Worm (Caenorhabditis elegans) whole organism, L3 larva: ENCODE data around the gene T25G12.11.
A peak's percentile ranks its signal among the peaks of the same experiment; 100 is the strongest.

Experiments
- aly-2 ChIP-seq: fragments of 150-350 bp; optimal IDR thresholded peaks from 2 replicates; lab custom pipeline; 2014; ENCODE audit warnings: missing biosample characterization, missing genetic modification characterization
- ama-1 ChIP-seq: fragments of 150-350 bp; optimal IDR thresholded peaks from 2 replicates; lab custom pipeline; 2018
- ceh-28 ChIP-seq: fragments of 150-350 bp; optimal IDR thresholded peaks from 2 replicates; lab custom pipeline; 2014; ENCODE audit warnings: missing biosample characterization, missing genetic modification reagents, missing genetic modification characterization
- ceh-82 ChIP-seq: fragments of 150-350 bp; optimal IDR thresholded peaks from 2 replicates; lab custom pipeline; 2014; ENCODE audit warnings: missing biosample characterization, missing genetic modification characterization
- ceh-9 ChIP-seq: sonication (generic microtip); optimal IDR thresholded peaks from 2 replicates; lab custom pipeline; 2018; ENCODE audit warnings: missing biosample characterization, missing genetic modification characterization
- daf-12 ChIP-seq: fragments of 150-350 bp; optimal IDR thresholded peaks from 2 replicates; lab custom pipeline; 2014; ENCODE audit warnings: missing biosample characterization, missing genetic modification reagents, missing genetic modification characterization
- egl-27 ChIP-seq: sonication (generic microtip); optimal IDR thresholded peaks from 4 replicates; lab custom pipeline; 2017; ENCODE audit warnings: missing biosample characterization, missing genetic modification reagents, missing genetic modification characterization
- egl-5 ChIP-seq: fragments of 150-350 bp; optimal IDR thresholded peaks from 2 replicates; lab custom pipeline; 2017; ENCODE audit warnings: missing biosample characterization, missing genetic modification reagents, missing genetic modification characterization, inconsistent platforms
- elt-1 ChIP-seq: fragments of 150-350 bp; optimal IDR thresholded peaks from 2 replicates; lab custom pipeline; 2014; ENCODE audit warnings: missing biosample characterization, missing genetic modification characterization
- elt-2 ChIP-seq: sonication (generic microtip); optimal IDR thresholded peaks from 2 replicates; lab custom pipeline; 2016; ENCODE audit warnings: missing genetic modification reagents, mild to moderate bottlenecking, missing genetic modification characterization, missing compliant biosample characterization
- elt-3 ChIP-seq, 3 experiments: fragments of 150-350 bp in 1 of 3; sonication (generic microtip) in 2 of 3; optimal IDR thresholded peaks; 2 replicates in 2 of 3; 4 replicates in 1 of 3; lab custom pipeline; 2014 to 2017; ENCODE audit warnings: missing biosample characterization in 3 of 3, missing genetic modification characterization in 3 of 3
- fkh-10 ChIP-seq: sonication (generic microtip); optimal IDR thresholded peaks from 2 replicates; lab custom pipeline; 2017; ENCODE audit warnings: missing biosample characterization, missing genetic modification reagents, missing genetic modification characterization
- fos-1 ChIP-seq: fragments of 150-350 bp; optimal IDR thresholded peaks from 2 replicates; lab custom pipeline; 2014; ENCODE audit warnings: missing biosample characterization, missing genetic modification characterization
- hmg-11 ChIP-seq: sonication (generic microtip); optimal IDR thresholded peaks from 2 replicates; lab custom pipeline; 2016; ENCODE audit warnings: missing genetic modification characterization, missing compliant biosample characterization
- jun-1 ChIP-seq: fragments of 150-350 bp; optimal IDR thresholded peaks from 2 replicates; lab custom pipeline; 2014; ENCODE audit warnings: missing biosample characterization, missing genetic modification reagents, missing genetic modification characterization
- mml-1 ChIP-seq: fragments of 150-350 bp; sonication (generic microtip); optimal IDR thresholded peaks from 3 replicates; lab custom pipeline; 2014; ENCODE audit warnings: missing biosample characterization, missing genetic modification characterization
- nfya-1 ChIP-seq: sonication (generic microtip); optimal IDR thresholded peaks from 2 replicates; lab custom pipeline; 2017; ENCODE audit warnings: missing genetic modification characterization, mild to moderate bottlenecking, missing compliant biosample characterization, antibody characterized with exemption, moderate library complexity; ENCODE audit not compliant: insufficient read depth
- nhr-12 ChIP-seq: fragments of 150-350 bp; optimal IDR thresholded peaks from 2 replicates; lab custom pipeline; 2014; ENCODE audit warnings: missing biosample characterization, missing genetic modification characterization
- nhr-23 ChIP-seq: fragments of 150-350 bp; optimal IDR thresholded peaks from 2 replicates; lab custom pipeline; 2014; ENCODE audit warnings: missing biosample characterization, missing genetic modification reagents, missing genetic modification characterization
- nhr-237 ChIP-seq: fragments of 150-350 bp; optimal IDR thresholded peaks from 2 replicates; lab custom pipeline; 2014; ENCODE audit warnings: missing biosample characterization, missing genetic modification characterization
- nhr-25 ChIP-seq: sonication (generic microtip); optimal IDR thresholded peaks from 2 replicates; lab custom pipeline; 2017; ENCODE audit warnings: missing biosample characterization, missing genetic modification characterization
- nhr-76 ChIP-seq: fragments of 150-350 bp; sonication (generic microtip); optimal IDR thresholded peaks from 5 replicates; lab custom pipeline; 2014; ENCODE audit warnings: missing biosample characterization, missing genetic modification characterization
- nhr-77 ChIP-seq: fragments of 150-350 bp; optimal IDR thresholded peaks from 2 replicates; lab custom pipeline; 2014; ENCODE audit warnings: missing biosample characterization, missing genetic modification characterization
- pha-4 ChIP-seq: fragments of 150-350 bp; optimal IDR thresholded peaks from 2 replicates; lab custom pipeline; 2014; ENCODE audit warnings: missing biosample characterization, missing genetic modification reagents, missing genetic modification characterization
- pqm-1 ChIP-seq: fragments of 150-350 bp; optimal IDR thresholded peaks from 2 replicates; lab custom pipeline; 2017; ENCODE audit warnings: missing biosample characterization, missing genetic modification characterization, inconsistent platforms
- sea-2 ChIP-seq: fragments of 150-350 bp; sonication (generic microtip); optimal IDR thresholded peaks from 4 replicates; lab custom pipeline; 2014; ENCODE audit warnings: missing biosample characterization, missing genetic modification reagents, missing genetic modification characterization
- skn-1 ChIP-seq: fragments of 150-350 bp; optimal IDR thresholded peaks from 2 replicates; lab custom pipeline; 2014; ENCODE audit warnings: missing biosample characterization, missing genetic modification characterization
- snpc-4 ChIP-seq: fragments of 150-350 bp; optimal IDR thresholded peaks from 2 replicates; lab custom pipeline; 2014; ENCODE audit warnings: missing biosample characterization, missing genetic modification characterization
- tbx-2 ChIP-seq: sonication (generic microtip); optimal IDR thresholded peaks from 2 replicates; lab custom pipeline; 2016; ENCODE audit warnings: mild to moderate bottlenecking, missing genetic modification characterization, missing compliant biosample characterization
- unc-39 ChIP-seq: sonication (generic microtip); optimal IDR thresholded peaks from 4 replicates; lab custom pipeline; 2017; ENCODE audit warnings: missing biosample characterization, missing genetic modification characterization
- unc-62 ChIP-seq: fragments of 150-350 bp; sonication (generic microtip); optimal IDR thresholded peaks from 4 replicates; lab custom pipeline; 2014; ENCODE audit warnings: missing biosample characterization, missing genetic modification reagents, missing genetic modification characterization
- zag-1 ChIP-seq: fragments of 150-350 bp; optimal IDR thresholded peaks from 2 replicates; lab custom pipeline; 2014; ENCODE audit warnings: missing biosample characterization, missing genetic modification characterization
- ztf-4 ChIP-seq: fragments of 150-350 bp; optimal IDR thresholded peaks from 2 replicates; lab custom pipeline; 2014; ENCODE audit warnings: missing biosample characterization, missing genetic modification characterization

Gene T25G12.11

ce11 chrX:17234988-17235387, 2.4 kb downstream of the T25G12.11 start:
- no peak for TF ChIP-seq snpc-4 (tag; lab: Kevin White, UChicago)
- TF ChIP-seq ama-1 (lab: Kevin White, UChicago), result no peak
- no peak for TF ChIP-seq ceh-82 (tag; lab: Kevin White, UChicago)
- no peak for TF ChIP-seq fkh-10 (GFP tag; lab: Kevin White, UChicago)
- TF ChIP-seq elt-2 (tag; lab: Kevin White, UChicago), result no peak
- TF ChIP-seq nhr-237 (tag; lab: Kevin White, UChicago), result no peak
- TF ChIP-seq elt-1 (tag; lab: Kevin White, UChicago), result no peak
- TF ChIP-seq tbx-2 (tag; lab: Kevin White, UChicago), result no peak
- no peak for TF ChIP-seq nfya-1
- TF ChIP-seq elt-3 (tag; optimal IDR thresholded peaks at IDR 0.05; lab: Kevin White, UChicago), result no peak
- no peak for TF ChIP-seq nhr-77 (tag; lab: Kevin White, UChicago)
- TF ChIP-seq sea-2 (GFP tag; lab: Kevin White, UChicago), result no peak
- TF ChIP-seq unc-39 (tag; lab: Kevin White, UChicago), result no peak
- no peak for TF ChIP-seq nhr-76 (tag; lab: Kevin White, UChicago)
- no peak for TF ChIP-seq ztf-4 (tag; lab: Kevin White, UChicago)
- TF ChIP-seq egl-27 (tag; lab: Kevin White, UChicago), result no peak
- TF ChIP-seq daf-12 (tag; lab: Kevin White, UChicago), result no peak
- no peak for TF ChIP-seq nhr-12 (tag; lab: Kevin White, UChicago)
- TF ChIP-seq fos-1 (tag; lab: Kevin White, UChicago), result no peak

ce11 chrX:17231348-17231747, 6.0 kb downstream of the T25G12.11 start, which contains the start of gene T25G12.3:
TSS of gene T25G12.3 (plus strand) at chrX:17231648.
- TF ChIP-seq nhr-76 (tag; lab: Kevin White, UChicago) (no peak), nhr-25 (peak; percentile 67)
- TF ChIP-seq, all 47 proteins: peak for 1

- no peak for TF ChIP-seq jun-1 (tag; lab: Kevin White, UChicago)
- TF ChIP-seq elt-2 (tag; lab: Kevin White, UChicago), result peak; percentile 52
Measured at ce11 chrX:17230108-17230507, 7.2 kb downstream of the T25G12.11 start, which contains the start of gene T25G12.6. TSS of gene T25G12.6 (minus strand) at chrX:17230208.

- no peak for TF ChIP-seq jun-1 (tag; lab: Kevin White, UChicago)
- no peak for TF ChIP-seq nhr-77 (tag; lab: Kevin White, UChicago)
- TF ChIP-seq nhr-23 (tag; lab: Kevin White, UChicago), result no peak
- TF ChIP-seq ceh-28 (tag; lab: Kevin White, UChicago), result no peak
- no peak for TF ChIP-seq nhr-25
- no peak for TF ChIP-seq elt-1 (tag; lab: Kevin White, UChicago)
- no peak for TF ChIP-seq mml-1 (tag; lab: Kevin White, UChicago)
- TF ChIP-seq skn-1 (tag; lab: Kevin White, UChicago), result no peak
- TF ChIP-seq elt-3 (tag; optimal IDR thresholded peaks at IDR 0.05; lab: Kevin White, UChicago), result no peak
- TF ChIP-seq fos-1 (tag; lab: Kevin White, UChicago), result no peak
- TF ChIP-seq snpc-4 (tag; lab: Kevin White, UChicago), result no peak
- no peak for TF ChIP-seq pha-4 (tag; lab: Kevin White, UChicago)
- TF ChIP-seq unc-39 (tag; lab: Kevin White, UChicago), result no peak
- no peak for TF ChIP-seq egl-5 (tag; lab: Kevin White, UChicago)
- TF ChIP-seq nhr-237 (tag; lab: Kevin White, UChicago), result no peak
- TF ChIP-seq zag-1 (tag; lab: Kevin White, UChicago), result no peak
- no peak for TF ChIP-seq unc-62 (GFP tag; lab: Kevin White, UChicago)
Measured at ce11 chrX:17227376-17227775, 10.0 kb downstream of the T25G12.11 start.

- TF ChIP-seq pqm-1 (no peak), aly-2 (tag; lab: Kevin White, UChicago) (no peak), hmg-11 (peak; percentile 41), ceh-9 (tag; lab: Kevin White, UChicago) (no peak), nfya-1 (peak; percentile 15), pha-4 (tag; lab: Kevin White, UChicago) (peak; percentile 46)
Measured at ce11 chrX:17221873-17222525, 15.3 kb downstream of the T25G12.11 start, which contains the start of gene rab-6.2. TSS of gene rab-6.2 (plus strand) at chrX:17222475.
